Worm (Caenorhabditis elegans) whole organism, late embryonic: ENCODE results near the gene W02D7.5.

Source experiments
- C08G9.2 ChIP-seq: sonication (generic microtip); optimal IDR thresholded peaks from 2 replicates; lab custom pipeline; 2016; ENCODE audit warnings: mild to moderate bottlenecking, missing genetic modification characterization, moderate library complexity, missing compliant biosample characterization
- C38D4.7 ChIP-seq: fragments of 200-800 bp; sonication (Bioruptor generic); optimal IDR thresholded peaks from 2 replicates; lab custom pipeline; 2018; ENCODE audit warnings: mild to moderate bottlenecking, missing genetic modification characterization, moderate library complexity, missing compliant biosample characterization
- F13H6.1 ChIP-seq: sonication (generic microtip); optimal IDR thresholded peaks from 2 replicates; lab custom pipeline; 2016; ENCODE audit warnings: missing genetic modification characterization, missing compliant biosample characterization
- K09A11.1 ChIP-seq: sonication (generic microtip); optimal IDR thresholded peaks from 2 replicates; lab custom pipeline; 2017; ENCODE audit warnings: antibody characterized with exemption, mild to moderate bottlenecking, missing genetic modification characterization, missing compliant biosample characterization; ENCODE audit not compliant: insufficient read depth
- ahr-1 ChIP-seq: sonication (generic microtip); optimal IDR thresholded peaks from 2 replicates; lab custom pipeline; 2016; ENCODE audit warnings: missing genetic modification characterization, missing compliant biosample characterization
- ama-1 ChIP-seq: fragments of 150-350 bp; optimal IDR thresholded peaks from 2 replicates; lab custom pipeline; 2014
- ceh-18 ChIP-seq: sonication (generic microtip); optimal IDR thresholded peaks from 2 replicates; lab custom pipeline; 2016; ENCODE audit warnings: missing genetic modification characterization, missing compliant biosample characterization
- ceh-2 ChIP-seq: sonication (generic microtip); optimal IDR thresholded peaks from 2 replicates; lab custom pipeline; 2016; ENCODE audit warnings: missing genotype, missing genetic modification characterization, missing compliant biosample characterization
- ceh-24 ChIP-seq: sonication (generic microtip); optimal IDR thresholded peaks from 2 replicates; lab custom pipeline; 2016; ENCODE audit warnings: mild to moderate bottlenecking, missing genetic modification characterization, missing compliant biosample characterization
- ceh-30 ChIP-seq: fragments of 150-350 bp; optimal IDR thresholded peaks from 2 replicates; lab custom pipeline; 2014; ENCODE audit warnings: missing biosample characterization, missing genetic modification characterization
- ceh-31 ChIP-seq: sonication (generic microtip); optimal IDR thresholded peaks from 2 replicates; lab custom pipeline; 2016; ENCODE audit warnings: missing genetic modification characterization, missing compliant biosample characterization
- ceh-6 ChIP-seq: fragments of 200-800 bp; sonication (Bioruptor generic); optimal IDR thresholded peaks from 2 replicates; lab custom pipeline; 2018; ENCODE audit warnings: mild to moderate bottlenecking, missing genetic modification characterization, missing compliant biosample characterization
- ceh-9 ChIP-seq: sonication (generic microtip); optimal IDR thresholded peaks from 2 replicates; lab custom pipeline; 2016; ENCODE audit warnings: mild to moderate bottlenecking, missing genetic modification characterization, inconsistent platforms, missing compliant biosample characterization
- dve-1 ChIP-seq: sonication (generic microtip); optimal IDR thresholded peaks from 2 replicates; lab custom pipeline; 2017; ENCODE audit warnings: antibody characterized with exemption, mild to moderate bottlenecking, missing genetic modification characterization, missing compliant biosample characterization
- elt-2 ChIP-seq: sonication (generic microtip); optimal IDR thresholded peaks from 2 replicates; lab custom pipeline; 2016; ENCODE audit warnings: missing genetic modification reagents, missing genetic modification characterization, missing compliant biosample characterization
- eyg-1 ChIP-seq: sonication (generic microtip); optimal IDR thresholded peaks from 2 replicates; lab custom pipeline; 2016; ENCODE audit warnings: missing genotype, missing genetic modification characterization, missing compliant biosample characterization
- fax-1 ChIP-seq: sonication (generic microtip); optimal IDR thresholded peaks from 2 replicates; lab custom pipeline; 2016; ENCODE audit warnings: missing genotype, missing genetic modification characterization, missing compliant biosample characterization
- gmeb-2 ChIP-seq: sonication (generic microtip); optimal IDR thresholded peaks from 2 replicates; lab custom pipeline; 2016; ENCODE audit warnings: missing genetic modification characterization, inconsistent platforms, missing compliant biosample characterization
- hlh-13 ChIP-seq: fragments of 200-800 bp; sonication (Bioruptor generic); optimal IDR thresholded peaks from 2 replicates; lab custom pipeline; 2018; ENCODE audit warnings: mild to moderate bottlenecking, missing genetic modification characterization, missing compliant biosample characterization
- hlh-8 ChIP-seq: sonication (generic microtip); optimal IDR thresholded peaks from 2 replicates; lab custom pipeline; 2016; ENCODE audit warnings: missing genotype, missing genetic modification characterization, missing compliant biosample characterization
- lim-6 ChIP-seq: sonication (generic microtip); optimal IDR thresholded peaks from 2 replicates; lab custom pipeline; 2016; ENCODE audit warnings: missing genetic modification characterization, missing compliant biosample characterization
- lin-11 ChIP-seq: fragments of 200-800 bp; sonication (Bioruptor generic); optimal IDR thresholded peaks from 2 replicates; lab custom pipeline; 2018; ENCODE audit warnings: mild to moderate bottlenecking, missing genetic modification characterization, missing compliant biosample characterization
- madf-2 ChIP-seq: sonication (generic microtip); optimal IDR thresholded peaks from 2 replicates; lab custom pipeline; 2017; ENCODE audit warnings: missing genetic modification characterization, missing compliant biosample characterization
- mec-3 ChIP-seq: sonication (generic microtip); optimal IDR thresholded peaks from 2 replicates; lab custom pipeline; 2016; ENCODE audit warnings: borderline replicate concordance, missing genetic modification characterization, missing compliant biosample characterization
- nfya-1 ChIP-seq: sonication (generic microtip); optimal IDR thresholded peaks from 2 replicates; lab custom pipeline; 2017; ENCODE audit warnings: missing genetic modification characterization, mild to moderate bottlenecking, missing compliant biosample characterization, antibody characterized with exemption, moderate library complexity
- nhr-232 ChIP-seq: sonication (generic microtip); optimal IDR thresholded peaks from 2 replicates; lab custom pipeline; 2016; ENCODE audit warnings: missing genetic modification characterization, missing compliant biosample characterization
- npax-4 ChIP-seq: sonication (generic microtip); optimal IDR thresholded peaks from 2 replicates; lab custom pipeline; 2016; ENCODE audit warnings: missing genetic modification characterization, missing compliant biosample characterization
- pat-9 ChIP-seq: fragments of 200-800 bp; sonication (Bioruptor generic); optimal IDR thresholded peaks from 2 replicates; lab custom pipeline; 2018; ENCODE audit warnings: mild to moderate bottlenecking, missing genetic modification characterization, moderate library complexity, missing compliant biosample characterization
- pha-2 ChIP-seq: sonication (generic microtip); optimal IDR thresholded peaks from 2 replicates; lab custom pipeline; 2017; ENCODE audit warnings: mild to moderate bottlenecking, missing genetic modification characterization, missing compliant biosample characterization
- pha-4 ChIP-seq: fragments of 150-350 bp; optimal IDR thresholded peaks from 2 replicates; lab custom pipeline; 2018; ENCODE audit warnings: missing biosample characterization, missing genetic modification reagents, missing genetic modification characterization
- pqm-1 ChIP-seq: sonication (generic microtip); optimal IDR thresholded peaks from 2 replicates; lab custom pipeline; 2016; ENCODE audit warnings: missing genetic modification characterization, missing compliant biosample characterization
- pros-1 ChIP-seq: fragments of 150-350 bp; optimal IDR thresholded peaks from 2 replicates; lab custom pipeline; 2014; ENCODE audit warnings: missing biosample characterization, missing genetic modification reagents, missing genetic modification characterization
- ref-2 ChIP-seq: sonication (generic microtip); optimal IDR thresholded peaks from 2 replicates; lab custom pipeline; 2016; ENCODE audit warnings: missing genetic modification characterization, missing compliant biosample characterization
- rnt-1 ChIP-seq: sonication (generic microtip); optimal IDR thresholded peaks from 2 replicates; lab custom pipeline; 2016; ENCODE audit warnings: missing genetic modification characterization, missing compliant biosample characterization
- sox-2 ChIP-seq: fragments of 200-800 bp; sonication (Bioruptor generic); IDR thresholded peaks from 2 replicates; pipeline ENCODE4 v1.3.6; 2022; ENCODE audit warnings: missing genetic modification reagents, missing genetic modification characterization, missing compliant biosample characterization
- unc-3 ChIP-seq, 2 experiments: fragments of 200-800 bp in 1 of 2; sonication (Bioruptor generic) in 1 of 2; sonication (generic microtip) in 1 of 2; conservative IDR thresholded peaks in 1 of 2; optimal IDR thresholded peaks in 1 of 2; 2 replicates each; pipeline versions ENCODE4 v1.3.6 to Lab custom; 2016 to 2022; ENCODE audit warnings: missing compliant biosample characterization in 2 of 2, missing genetic modification characterization in 2 of 2, missing genetic modification reagents in 1 of 2
- unc-42 ChIP-seq: sonication (generic microtip); optimal IDR thresholded peaks from 2 replicates; lab custom pipeline; 2016; ENCODE audit warnings: missing genotype, missing genetic modification characterization, missing compliant biosample characterization
- unc-86 ChIP-seq: sonication (generic microtip); optimal IDR thresholded peaks from 2 replicates; lab custom pipeline; 2016; ENCODE audit warnings: missing genetic modification characterization, missing compliant biosample characterization

W02D7.5 gene

DNA sequence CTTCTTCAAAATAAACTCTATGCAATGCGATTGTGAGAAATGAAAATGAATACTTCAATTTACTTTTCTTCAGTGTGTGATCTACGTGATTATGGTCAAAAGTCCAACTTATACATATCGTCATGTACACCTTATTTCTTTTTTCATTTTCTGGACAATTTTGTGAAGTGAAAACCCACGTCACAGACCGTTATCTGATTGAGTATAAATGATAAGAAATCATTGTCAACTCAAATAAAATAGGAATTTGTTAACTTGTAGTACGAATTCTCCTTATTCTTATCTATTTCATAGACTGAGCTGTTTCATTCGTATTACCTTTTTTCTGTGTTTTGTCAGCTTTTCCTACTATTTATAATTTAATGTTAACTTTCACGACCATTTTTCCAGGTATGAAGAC, 27.0 kb downstream of the W02D7.5 start, which contains the start of gene asp-5:
Gene asp-5, plus strand, starts transcription at position 391 of the 400 bp plus-strand sequence.
- TF ChIP-seq gmeb-2 (tag; lab: Kevin White, UChicago) = no peak
- peak; percentile 34 for TF ChIP-seq elt-2 (tag; lab: Kevin White, UChicago)

DNA sequence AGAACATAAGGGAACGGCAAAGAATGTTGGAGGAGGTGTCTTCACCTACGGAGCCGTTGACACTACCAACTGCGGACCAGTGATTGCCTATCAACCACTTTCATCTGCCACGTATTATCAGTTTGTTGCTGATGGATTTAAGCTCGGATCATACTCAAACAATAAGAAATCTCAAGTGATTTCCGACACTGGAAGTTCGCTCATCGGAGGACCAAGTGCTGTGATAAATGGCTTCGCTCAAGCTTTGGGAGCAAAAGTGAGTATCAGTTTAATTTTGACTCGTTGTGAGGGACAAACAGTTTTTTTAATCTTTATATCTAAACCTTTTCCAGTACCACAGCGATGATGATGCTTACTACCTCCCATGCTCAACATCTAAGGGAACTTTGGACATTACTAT, 27.6 kb downstream of the W02D7.5 start:
- no peak for TF ChIP-seq unc-42 (tag; lab: Kevin White, UChicago)
- no peak for TF ChIP-seq ceh-18 (tag; lab: Kevin White, UChicago)
- no peak for TF ChIP-seq fax-1 (tag; lab: Kevin White, UChicago)
- no peak for TF ChIP-seq ceh-24 (tag; lab: Kevin White, UChicago)
- TF ChIP-seq dve-1 (tag; lab: Kevin White, UChicago) = no peak
- TF ChIP-seq npax-4 (tag; lab: Kevin White, UChicago) = no peak
- TF ChIP-seq rnt-1 (tag; lab: Kevin White, UChicago) = no peak
- TF ChIP-seq C08G9.2 (tag; lab: Kevin White, UChicago) = no peak
- TF ChIP-seq nfya-1 (tag; lab: Kevin White, UChicago) = no peak
- no peak for TF ChIP-seq ama-1 (lab: Kevin White, UChicago)
- TF ChIP-seq pros-1 = no peak
- TF ChIP-seq pat-9 (tag; lab: Kevin White, UChicago) = no peak
- no peak for TF ChIP-seq lin-11 (tag; lab: Kevin White, UChicago)
- no peak for TF ChIP-seq pha-2 (tag; lab: Kevin White, UChicago)

DNA sequence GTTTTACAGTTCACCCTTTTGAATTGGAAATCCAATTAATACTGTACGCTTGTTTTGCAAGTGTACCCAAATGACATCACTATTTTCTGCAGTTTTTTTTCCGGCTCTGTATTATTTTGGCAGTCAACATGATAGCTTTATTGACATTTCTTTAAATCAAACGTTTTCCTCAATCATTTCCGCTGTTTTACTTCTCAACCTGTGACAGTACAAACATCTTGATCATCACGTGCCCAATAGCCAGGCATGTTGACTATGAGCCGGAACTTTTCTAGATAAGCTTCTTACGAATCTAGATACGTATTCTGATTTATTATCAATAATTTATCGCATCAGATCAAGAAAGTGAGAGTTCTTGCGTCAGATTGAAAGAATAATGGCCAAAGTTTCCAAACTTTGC, 29.2 kb downstream of the W02D7.5 start:
- TF ChIP-seq npax-4 (tag; lab: Kevin White, UChicago) (no peak), ref-2 (tag; lab: Kevin White, UChicago) (no peak), hlh-13 (GFP tag; lab: Kevin White, UChicago) (no peak), mec-3 (no peak), madf-2 (tag; lab: Kevin White, UChicago) (no peak)
- TF ChIP-seq, all 69 proteins: peak for 0

DNA sequence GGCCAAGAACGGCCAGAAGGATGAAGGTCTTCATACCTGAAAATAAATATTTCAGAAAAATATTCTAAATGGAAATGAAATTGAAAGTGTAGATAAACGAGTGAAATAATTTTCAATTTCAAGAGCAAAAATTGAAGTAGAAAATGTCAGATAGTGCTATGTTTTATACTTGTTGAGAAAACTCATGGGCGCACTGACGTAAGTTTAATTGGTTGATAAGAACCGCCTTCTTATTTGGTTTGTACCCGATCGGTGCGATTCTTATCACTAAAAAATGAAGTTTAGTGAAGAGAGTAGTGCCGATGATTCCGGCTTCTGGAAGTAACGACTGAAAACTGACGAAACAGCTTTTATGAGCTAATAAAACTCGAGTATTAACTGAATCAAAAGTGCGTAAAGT, 30.1 kb downstream of the W02D7.5 start, which contains the start of the genes asp-6 and asp-12:
Gene asp-6, minus strand, starts transcription at position 36 of the 400 bp plus-strand sequence.
Gene asp-12, plus strand, starts transcription at position 309 of the 400 bp plus-strand sequence.
- TF ChIP-seq ceh-6 (GFP tag; lab: Kevin White, UChicago) (no peak), elt-2 (tag; lab: Kevin White, UChicago) (peak; percentile 46), ceh-30 (no peak), ama-1 (lab: Kevin White, UChicago) (no peak), pqm-1 (peak; percentile 2), lim-6 (tag; lab: Kevin White, UChicago) (no peak)
- TF ChIP-seq, all 69 proteins: peak for 2

DNA sequence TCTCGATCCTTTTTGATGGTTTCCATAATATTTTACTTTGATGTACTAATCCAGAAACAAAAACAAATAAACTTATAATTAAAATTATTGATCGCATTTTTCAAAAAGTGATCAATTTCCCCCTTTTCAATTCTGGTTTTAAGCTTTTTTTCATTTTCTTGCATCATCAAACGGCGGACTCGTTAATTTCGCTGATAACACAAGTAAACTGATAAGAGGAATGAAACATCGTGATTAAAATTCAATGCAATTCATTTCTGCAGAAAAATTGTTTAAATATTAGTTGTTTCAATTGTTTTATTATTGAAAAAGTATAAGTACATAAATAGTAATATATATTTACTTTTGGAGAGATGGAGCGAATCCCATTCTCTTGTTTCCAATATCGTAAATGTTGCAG, 31.8 kb downstream of the W02D7.5 start:
- TF ChIP-seq C38D4.7 = no peak
- peak; percentile 77 for TF ChIP-seq elt-2 (tag; lab: Kevin White, UChicago)

DNA sequence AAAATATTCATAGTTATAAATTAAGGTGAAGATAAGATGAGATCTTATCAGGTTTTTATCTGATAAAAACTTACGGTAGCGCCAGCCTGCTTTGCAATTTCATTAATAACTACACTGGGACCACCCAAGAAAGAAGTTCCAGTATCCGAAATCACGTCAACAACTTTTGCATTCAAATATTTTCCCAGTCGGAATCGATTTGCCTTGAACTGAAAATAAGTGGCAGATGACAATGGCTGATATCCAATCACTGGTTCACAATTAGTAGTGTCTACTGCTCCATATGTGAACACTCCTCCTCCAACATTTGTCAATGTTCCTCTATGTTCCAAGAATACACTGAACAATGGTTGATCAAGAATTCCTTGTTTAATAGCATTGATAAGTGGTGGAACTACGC, 32.8 kb downstream of the W02D7.5 start, which contains the start of gene F21F8.5:
Gene F21F8.5, minus strand, starts transcription at position 101 of the 400 bp plus-strand sequence.
- TF ChIP-seq nfya-1 (tag; lab: Kevin White, UChicago) (no peak), ceh-9 (no peak), nhr-232 (tag; lab: Kevin White, UChicago) (no peak), sox-2 (no peak), unc-86 (tag; lab: Kevin White, UChicago) (no peak), ceh-31 (tag; lab: Kevin White, UChicago) (no peak), gmeb-2 (tag; lab: Kevin White, UChicago) (no peak)

ce11 chrV:8263941-8264340, 35.1 kb downstream of the W02D7.5 start, which contains the start of gene C16D9.9:
Gene C16D9.9 (plus strand): TSS chrV:8264241.
- TF ChIP-seq pha-2 (tag; lab: Kevin White, UChicago) (no peak), ceh-30 (no peak), ahr-1 (tag; lab: Kevin White, UChicago) (no peak), ceh-2 (tag; lab: Kevin White, UChicago) (no peak), unc-3 (GFP tag; conservative IDR thresholded peaks at IDR 0.05; lab: Robert Waterston, UW) (no peak), unc-3 (tag; optimal IDR thresholded peaks at IDR 0.05; lab: Kevin White, UChicago) (no peak), unc-86 (tag; lab: Kevin White, UChicago) (no peak), F13H6.1 (no peak), K09A11.1 (tag; lab: Kevin White, UChicago) (no peak), pha-4 (no peak), hlh-8 (tag; lab: Kevin White, UChicago) (no peak), pat-9 (tag; lab: Kevin White, UChicago) (no peak), pqm-1 (no peak), eyg-1 (no peak), ref-2 (tag; lab: Kevin White, UChicago) (no peak)
- TF ChIP-seq, all 69 proteins: peak for 0
